Fruit fly (Drosophila melanogaster): ENCODE data around the gene sav.
A peak's percentile ranks its signal among the peaks of the same experiment; 100 is the strongest.

sav gene

DNA sequence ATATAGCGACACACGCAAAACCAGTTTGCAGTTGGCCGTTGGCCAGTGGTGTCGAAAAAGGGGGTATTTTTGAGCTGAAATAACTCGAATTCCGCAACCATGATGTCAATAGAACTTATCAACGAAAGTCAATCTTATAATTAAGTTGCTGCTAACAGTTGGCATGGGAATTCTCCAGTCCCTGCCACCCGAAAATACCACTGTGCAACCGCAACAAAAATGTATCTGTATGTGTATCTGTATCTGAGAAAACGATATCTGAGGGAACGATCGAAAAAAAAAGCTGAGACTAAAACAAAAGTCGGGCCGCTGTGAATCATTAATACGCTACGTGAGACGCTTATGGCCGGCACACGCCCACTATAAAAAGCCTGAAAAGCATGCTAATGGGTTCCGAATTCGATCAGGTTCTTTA, 14.6 kb downstream of the sav start (continued):
- TF ChIP-seq prd (optimal IDR thresholded peaks at IDR 0.05) (no peak), prd (GFP tag; IDR thresholded peaks at IDR 0.05) (peak; percentile 61; the same call in 2 of the 3 replicates), chn (GFP tag; optimal IDR thresholded peaks at IDR 0.05) (peak; percentile 13), MTF-1 (GFP tag; optimal IDR thresholded peaks at IDR 0.05; ENCODE audit: borderline replicate concordance) (no peak), cato (GFP tag; optimal IDR thresholded peaks at IDR 0.05; ENCODE audit: borderline replicate concordance) (no peak), Lim3 (GFP tag; IDR thresholded peaks at IDR 0.05) (no peak), Side (GFP tag; optimal IDR thresholded peaks at IDR 0.05) (peak; percentile 47), sim (GFP tag; IDR thresholded peaks at IDR 0.05) (no peak), pho (GFP tag; optimal IDR thresholded peaks at IDR 0.05) (peak; percentile 47), Nf-YB (GFP tag; optimal IDR thresholded peaks at IDR 0.05) (no peak), CG17328 (GFP tag; IDR thresholded peaks at IDR 0.05) (0 out of 2 replicates have a peak, but pooled peaks have one; percentile 36), Atf6 (GFP tag; IDR thresholded peaks at IDR 0.05) (peak; percentile 63), Mes4 (GFP tag; optimal IDR thresholded peaks at IDR 0.05) (no peak), fru (optimal IDR thresholded peaks at IDR 0.05) (no peak), Abd-B (GFP tag; optimal IDR thresholded peaks at IDR 0.05) (peak; percentile 3), lbe (GFP tag; optimal IDR thresholded peaks at IDR 0.05) (peak; percentile 87), CG9609 (GFP tag; optimal IDR thresholded peaks at IDR 0.05) (peak; percentile 42), sd (tag; optimal IDR thresholded peaks at IDR 0.05) (peak; percentile 95), hb (GFP tag; IDR thresholded peaks at IDR 0.05; ENCODE audit: partially characterized antibody) (no peak), Hr51 (GFP tag; optimal IDR thresholded peaks at IDR 0.05) (peak; percentile 7 to 56), dmrt11E (tag; optimal IDR thresholded peaks at IDR 0.05) (no peak), CG30020 (tag; optimal IDR thresholded peaks at IDR 0.05) (no peak), slp2 (GFP tag; optimal IDR thresholded peaks at IDR 0.05) (peak; percentile 0), sna (GFP tag; IDR thresholded peaks at IDR 0.05; ENCODE audit: partially characterized antibody) (no peak), CG10959 (GFP tag; IDR thresholded peaks at IDR 0.05) (no peak), lov (optimal IDR thresholded peaks at IDR 0.05) (no peak), lov (GFP tag; IDR thresholded peaks at IDR 0.05) (no peak), CG12071 (GFP tag; optimal IDR thresholded peaks at IDR 0.05) (peak; percentile 6), Hsf (GFP tag; optimal IDR thresholded peaks at IDR 0.05) (peak; percentile 47), cg (GFP tag; optimal IDR thresholded peaks at IDR 0.05) (peak; percentile 17), ranshi (GFP tag; IDR thresholded peaks at IDR 0.05) (0 out of 2 replicates have a peak, but pooled peaks have one; percentile 45), CG13287 (GFP tag; IDR thresholded peaks at IDR 0.05; ENCODE audit: partially characterized antibody) (no peak), CG7271 (tag; optimal IDR thresholded peaks at IDR 0.05) (no peak), CG7357 (GFP tag; IDR thresholded peaks at IDR 0.05) (0 out of 3 replicates have a peak, but pooled peaks have one; percentile 47), D19A (tag; optimal IDR thresholded peaks at IDR 0.05) (no peak), CG6175 (GFP tag; IDR thresholded peaks at IDR 0.05) (peak; percentile 8; the same call in 1 of the 3 replicates), grau (tag; optimal IDR thresholded peaks at IDR 0.05) (peak; percentile 54), CG4404 (GFP tag; IDR thresholded peaks at IDR 0.05) (peak; percentile 33; the same call in 1 of the 2 replicates), bsh (GFP tag; optimal IDR thresholded peaks at IDR 0.05) (peak in 1 of 2 experiments; percentile 41), Sry-δ (GFP tag; optimal IDR thresholded peaks at IDR 0.05) (no peak), CG15269 (tag; optimal IDR thresholded peaks at IDR 0.05) (peak; percentile 57), gce (GFP tag; IDR thresholded peaks at IDR 0.05) (no peak), CG5953 (GFP tag; IDR thresholded peaks at IDR 0.05) (0 out of 2 replicates have a peak, but pooled peaks have one; percentile 24), ttk (GFP tag; IDR thresholded peaks at IDR 0.05) (0 out of 2 replicates have a peak, but pooled peaks have one; percentile 29), tgo (GFP tag; IDR thresholded peaks at IDR 0.05) (peak; percentile 57; the same call in 2 of the 3 replicates), jing (GFP tag; optimal IDR thresholded peaks at IDR 0.05) (no peak), amos (GFP tag; IDR thresholded peaks at IDR 0.05; ENCODE audit: partially characterized antibody) (no peak), CG2120 (GFP tag; optimal IDR thresholded peaks at IDR 0.05) (peak; percentile 83), Oaz (GFP tag; IDR thresholded peaks at IDR 0.05) (no peak), Hey (tag; optimal IDR thresholded peaks at IDR 0.05) (no peak), unpg (GFP tag; optimal IDR thresholded peaks at IDR 0.05) (peak; percentile 43)
